Worm (Caenorhabditis elegans) whole organism, young adult: ENCODE data around the gene pqn-89.

ENCODE experiments used
- C17E4.6 ChIP-seq: fragments of 200-800 bp; sonication (Bioruptor generic); IDR thresholded peaks from 2 replicates; pipeline ENCODE4 v1.3.6; 2022; ENCODE audit warnings: missing genetic modification reagents, missing genetic modification characterization, missing compliant biosample characterization
- D2030.7 ChIP-seq: fragments of 200-800 bp; sonication (Bioruptor generic); IDR thresholded peaks from 2 replicates; pipeline ENCODE4 v1.3.6; 2022; ENCODE audit warnings: missing genetic modification reagents, missing genetic modification characterization, missing compliant biosample characterization
- Y67H2A.10 ChIP-seq: fragments of 200-800 bp; sonication (Bioruptor generic); conservative IDR thresholded peaks from 2 replicates; pipeline ENCODE4 v1.3.6; 2022; ENCODE audit warnings: missing genetic modification reagents, missing genetic modification characterization, missing compliant biosample characterization
- ZK185.1 ChIP-seq: sonication (generic microtip); optimal IDR thresholded peaks from 2 replicates; lab custom pipeline; 2016; ENCODE audit warnings: mild to moderate bottlenecking, missing genetic modification characterization, missing compliant biosample characterization; ENCODE audit not compliant: poor library complexity, severe bottlenecking
- ama-1 ChIP-seq, 3 experiments: fragments of 150-350 bp in 1 of 3; sonication (generic microtip) in 2 of 3; optimal IDR thresholded peaks; 2 replicates each; lab custom pipeline; 2014 to 2018; ENCODE audit warnings: missing biosample characterization in 2 of 3, missing genetic modification characterization in 2 of 3, missing genetic modification reagents in 2 of 3
- bed-2 ChIP-seq: fragments of 200-800 bp; sonication (Bioruptor generic); IDR thresholded peaks from 2 replicates; pipeline ENCODE4 v1.3.6; 2022; ENCODE audit warnings: missing genetic modification reagents, missing genetic modification characterization, missing compliant biosample characterization
- hlh-26 ChIP-seq: fragments of 200-800 bp; sonication (Bioruptor generic); conservative IDR thresholded peaks from 2 replicates; pipeline ENCODE4 v1.3.6; 2022; ENCODE audit warnings: missing genetic modification reagents, missing genetic modification characterization, missing compliant biosample characterization
- lag-1 ChIP-seq: fragments of 200-800 bp; sonication (Bioruptor generic); IDR thresholded peaks from 2 replicates; pipeline ENCODE4 v1.3.6; 2022; ENCODE audit warnings: missing genetic modification reagents, missing genetic modification characterization, missing compliant biosample characterization
- nhr-90 ChIP-seq: sonication (generic microtip); optimal IDR thresholded peaks from 2 replicates; lab custom pipeline; 2016; ENCODE audit warnings: missing genotype, mild to moderate bottlenecking, missing genetic modification characterization, missing compliant biosample characterization
- snpc-1.1 ChIP-seq: sonication (generic microtip); optimal IDR thresholded peaks from 2 replicates; lab custom pipeline; 2017; ENCODE audit warnings: missing genetic modification characterization, mild to moderate bottlenecking, missing compliant biosample characterization, antibody characterized with exemption, moderate library complexity, missing genotype, missing genetic modification reagents; ENCODE audit not compliant: insufficient read depth
- snpc-4 ChIP-seq, 5 experiments: fragments of 150-350 bp in 1 of 5; sonication (generic microtip) in 4 of 5; optimal IDR thresholded peaks; 2 replicates each; lab custom pipeline; 2014 to 2018; ENCODE audit warnings: missing genetic modification characterization in 5 of 5, missing biosample characterization in 3 of 5, antibody characterized with exemption in 2 of 5, mild to moderate bottlenecking in 2 of 5, missing compliant biosample characterization in 2 of 5, missing genotype in 2 of 5, moderate library complexity in 2 of 5, missing genetic modification reagents in 1 of 5

ce11 chrIV:6526522-6526921 lies 20.0 kb downstream of the pqn-89 start:
- TF ChIP-seq hlh-26 (GFP tag; lab: Robert Waterston, UW) (no peak), Y67H2A.10 (GFP tag; lab: Robert Waterston, UW) (no peak), snpc-4 (GFP tag; optimal IDR thresholded peaks at IDR 0.05; lab: Kevin White, UChicago) (peak; percentile 55), snpc-4 (tag; optimal IDR thresholded peaks at IDR 0.05; lab: Kevin White, UChicago) (peak in 2 of 4 experiments; percentile 7 to 84), bed-2 (GFP tag; lab: Robert Waterston, UW) (no peak), nhr-90 (tag; lab: Kevin White, UChicago) (no peak), ama-1 (optimal IDR thresholded peaks at IDR 0.05; lab: Kevin White, UChicago) (no peak), ama-1 (GFP tag; optimal IDR thresholded peaks at IDR 0.05; lab: Kevin White, UChicago) (peak in 1 of 2 experiments; percentile 35), ZK185.1 (no peak), C17E4.6 (GFP tag; lab: Robert Waterston, UW) (no peak), D2030.7 (GFP tag; lab: Robert Waterston, UW) (peak; percentile 47; the same call in 1 of the 2 replicates), snpc-1.1 (tag; lab: Kevin White, UChicago) (peak; percentile 3), lag-1 (no peak)
